Fruit fly (Drosophila melanogaster) whole organism, adult: Measurements from ENCODE around the gene CG31467.

Experiments used
- CG12768 ChIP-seq: fragments of 200-800 bp; sonication (Bioruptor generic); optimal IDR thresholded peaks from 2 replicates; lab custom pipeline; 2017; ENCODE audit warnings: missing biosample characterization, missing genetic modification characterization, mild to moderate bottlenecking, moderate library complexity, missing genetic modification reagents
- CG33017 ChIP-seq: fragments of 200-800 bp; sonication (Bioruptor generic); optimal IDR thresholded peaks from 2 replicates; lab custom pipeline; 2018; ENCODE audit warnings: missing biosample characterization, mild to moderate bottlenecking, missing genetic modification characterization, moderate library complexity
- CG7045 ChIP-seq: fragments of 200-800 bp; sonication (Bioruptor generic); optimal IDR thresholded peaks from 2 replicates; lab custom pipeline; 2017; ENCODE audit warnings: missing biosample characterization, mild to moderate bottlenecking, missing genetic modification characterization
- CG7101 ChIP-seq: fragments of 200-800 bp; sonication (Bioruptor generic); optimal IDR thresholded peaks from 2 replicates; lab custom pipeline; 2018; ENCODE audit warnings: missing biosample characterization, mild to moderate bottlenecking, missing genetic modification characterization, moderate library complexity
- Clk ChIP-seq: fragments of 200-800 bp; sonication (Bioruptor generic); optimal IDR thresholded peaks from 2 replicates; lab custom pipeline; 2017; ENCODE audit warnings: missing biosample characterization, missing genetic modification characterization
- Mnt ChIP-seq: fragments of 200-800 bp; sonication (Bioruptor generic); optimal IDR thresholded peaks from 2 replicates; lab custom pipeline; 2016; ENCODE audit warnings: missing biosample characterization, mild to moderate bottlenecking, missing genetic modification characterization
- cic ChIP-seq: fragments of 200-800 bp; sonication (Bioruptor generic); optimal IDR thresholded peaks from 2 replicates; lab custom pipeline; 2017; ENCODE audit warnings: missing biosample characterization, mild to moderate bottlenecking, missing genetic modification characterization, moderate library complexity
- cnc ChIP-seq, 2 experiments: fragments of >200 bp; optimal IDR thresholded peaks; 2 replicates each; lab custom pipeline; 2017
- kay ChIP-seq: fragments of 200-800 bp; sonication (Bioruptor generic); peaks from one replicate; lab custom pipeline; 2016; ENCODE audit warnings: missing biosample characterization, missing genetic modification characterization, borderline replicate concordance
- ovo ChIP-seq: fragments of 200-800 bp; sonication (Bioruptor generic); optimal IDR thresholded peaks from 2 replicates; lab custom pipeline; 2016; ENCODE audit warnings: missing biosample characterization, missing genetic modification characterization
- tj ChIP-seq: fragments of 200-800 bp; sonication (Bioruptor generic); optimal IDR thresholded peaks from 3 replicates; lab custom pipeline; 2017; ENCODE audit warnings: missing biosample characterization, mild to moderate bottlenecking, missing genetic modification characterization, moderate library complexity
- toe ChIP-seq: fragments of 200-800 bp; sonication (Bioruptor generic); optimal IDR thresholded peaks from 2 replicates; lab custom pipeline; 2016; ENCODE audit warnings: missing biosample characterization, missing genetic modification characterization

DNA sequence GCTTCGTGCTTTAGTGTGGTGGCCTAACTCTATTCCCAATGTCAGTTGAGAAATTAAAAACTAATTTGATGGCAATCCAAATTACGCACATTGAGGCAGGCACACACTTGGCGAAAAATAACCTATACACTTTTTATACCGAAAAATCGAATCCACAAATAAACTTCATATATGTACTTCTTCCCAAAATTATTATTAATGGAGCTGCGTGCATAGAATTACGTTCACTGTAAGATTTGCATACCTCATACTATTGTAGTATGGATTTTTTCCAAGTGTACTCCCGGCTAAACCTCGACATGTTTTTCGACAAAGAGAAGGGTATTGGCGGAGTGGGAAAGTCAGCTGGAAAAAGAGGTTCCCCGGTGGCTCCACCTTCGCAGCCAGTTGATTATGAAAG, 22.4 kb downstream of the CG31467 start:
- TF ChIP-seq Clk (GFP tag; lab: Kevin White, UChicago) (no peak), ovo (GFP tag; lab: Kevin White, UChicago) (no peak), cic (no peak), tj (GFP tag; lab: Kevin White, UChicago) (no peak), Mnt (GFP tag; lab: Kevin White, UChicago) (no peak), CG12768 (GFP tag; lab: Kevin White, UChicago) (no peak), cnc (optimal IDR thresholded peaks at IDR 0.05; lab: Kevin White, UChicago) (no peak), toe (GFP tag; lab: Kevin White, UChicago) (no peak), CG7101 (no peak), CG7045 (GFP tag; lab: Kevin White, UChicago) (no peak), CG33017 (tag; lab: Kevin White, UChicago) (no peak), kay (no peak)
